Fruit fly (Drosophila melanogaster): Measurements from ENCODE around the gene CG31178.

dm6 chr3R:21878473-21878872 is 4.9 kb downstream of the CG31178 start, which contains the start of gene CG34148:
- TF ChIP-seq usp (GFP tag; optimal IDR thresholded peaks at IDR 0.05) (no peak), psq (optimal IDR thresholded peaks at IDR 0.05) (no peak), EcR (GFP tag; optimal IDR thresholded peaks at IDR 0.05) (no peak), Dll (optimal IDR thresholded peaks at IDR 0.05) (no peak), CG8478 (optimal IDR thresholded peaks at IDR 0.05) (no peak)

Measured in whole organism.